Worm (Caenorhabditis elegans) whole organism, L4/young adult: ENCODE results near the gene srxa-6.

Experiments used
- W03F9.2 ChIP-seq: fragments of 150-350 bp; optimal IDR thresholded peaks from 2 replicates; lab custom pipeline; 2014; ENCODE audit warnings: missing biosample characterization, missing genetic modification characterization
- dao-5 ChIP-seq: sonication (generic microtip); optimal IDR thresholded peaks from 2 replicates; lab custom pipeline; 2016; ENCODE audit warnings: missing genotype, missing genetic modification characterization, moderate library complexity, missing compliant biosample characterization

DNA sequence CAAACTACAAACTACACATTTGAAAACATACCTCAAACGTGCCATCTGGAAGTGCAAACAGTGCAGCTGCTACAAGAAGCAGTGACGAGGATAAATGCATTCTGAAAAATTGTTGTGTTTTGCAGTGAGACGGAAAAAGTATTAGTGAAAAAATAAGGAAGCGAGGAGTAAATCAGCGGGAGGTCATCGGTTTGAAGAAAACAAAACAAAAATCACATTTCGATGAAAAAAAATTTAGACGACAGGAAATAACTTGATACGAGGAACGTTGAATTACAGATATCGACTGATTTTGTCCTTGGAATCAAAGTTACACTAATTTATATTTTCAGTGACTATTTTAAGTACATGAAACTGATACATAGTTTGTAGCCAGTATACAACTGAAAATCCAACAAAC lies 43.2 kb upstream of the srxa-6 start, which contains the start of gene F53F8.4:
- TF ChIP-seq dao-5 (tag; lab: Kevin White, UChicago) (no peak), W03F9.2 (no peak)
